Fruit fly (Drosophila melanogaster) whole organism, embryonic: ENCODE data around the gene CG5080.
A peak's percentile ranks its signal among the peaks of the same experiment; 100 is the strongest.

ENCODE experiments used
- Asciz ChIP-seq: fragments of 200-800 bp; sonication (Bioruptor generic); optimal IDR thresholded peaks from 2 replicates; lab custom pipeline; 2017; ENCODE audit warnings: missing biosample characterization, mild to moderate bottlenecking, missing genetic modification characterization, missing genetic modification reagents
- CG11093 ChIP-seq: fragments of 200-800 bp; sonication (Bioruptor generic); IDR thresholded peaks from 3 replicates; pipeline ENCODE4 v1.3.6; 2022; ENCODE audit warnings: missing biosample characterization, missing genetic modification characterization
- CG11398 ChIP-seq: fragments of 200-800 bp; sonication (Bioruptor generic); optimal IDR thresholded peaks from 2 replicates; lab custom pipeline; 2016; ENCODE audit warnings: missing biosample characterization, missing genetic modification characterization
- CG12219 ChIP-seq: fragments of 200-800 bp; sonication (Bioruptor generic); optimal IDR thresholded peaks from 3 replicates; lab custom pipeline; 2018; ENCODE audit warnings: missing biosample characterization, mild to moderate bottlenecking, missing genetic modification characterization
- CG12391 ChIP-seq: fragments of 200-800 bp; sonication (Bioruptor generic); optimal IDR thresholded peaks from 3 replicates; lab custom pipeline; 2018; ENCODE audit warnings: missing biosample characterization, mild to moderate bottlenecking, missing genetic modification characterization, moderate library complexity
- CG14965 ChIP-seq: fragments of 200-800 bp; sonication (Bioruptor generic); optimal IDR thresholded peaks from 2 replicates; lab custom pipeline; 2016; ENCODE audit warnings: missing biosample characterization, missing genetic modification characterization, borderline replicate concordance
- CG17802 ChIP-seq: fragments of 200-800 bp; sonication (Bioruptor generic); optimal IDR thresholded peaks from 2 replicates; lab custom pipeline; 2018; ENCODE audit warnings: missing biosample characterization, mild to moderate bottlenecking, missing genetic modification characterization, moderate library complexity
- CG1832 ChIP-seq: fragments of 200-800 bp; sonication (Bioruptor generic); optimal IDR thresholded peaks from 2 replicates; lab custom pipeline; 2017; ENCODE audit warnings: missing biosample characterization, mild to moderate bottlenecking, missing genetic modification characterization, inconsistent platforms
- CG2116 ChIP-seq: fragments of 200-800 bp; sonication (Bioruptor generic); optimal IDR thresholded peaks from 3 replicates; lab custom pipeline; 2018; ENCODE audit warnings: missing biosample characterization, mild to moderate bottlenecking, missing genetic modification characterization
- CG3065 ChIP-seq: fragments of 200-800 bp; sonication (Bioruptor generic); optimal IDR thresholded peaks from 2 replicates; lab custom pipeline; 2016; ENCODE audit warnings: missing biosample characterization, missing genetic modification characterization
- CG3163 ChIP-seq: fragments of 200-800 bp; sonication (Bioruptor generic); optimal IDR thresholded peaks from 3 replicates; lab custom pipeline; 2016; ENCODE audit warnings: missing biosample characterization, missing genetic modification characterization
- CG32772 ChIP-seq: fragments of 200-800 bp; sonication (Bioruptor generic); IDR thresholded peaks from 2 replicates; pipeline ENCODE4 v1.3.6; 2022; ENCODE audit warnings: missing biosample characterization, missing genetic modification characterization
- CG42726 ChIP-seq: fragments of 200-800 bp; sonication (Bioruptor generic); IDR thresholded peaks from 2 replicates; pipeline ENCODE4 v1.3.6; 2022; ENCODE audit warnings: missing biosample characterization, missing genetic modification characterization; ENCODE audit not compliant: partially characterized antibody
- CG4617 ChIP-seq: fragments of 200-800 bp; sonication (Bioruptor generic); optimal IDR thresholded peaks from 3 replicates; lab custom pipeline; 2016; ENCODE audit warnings: missing biosample characterization, missing genetic modification characterization, borderline replicate concordance
- CG6272 ChIP-seq: fragments of 200-800 bp; sonication (Bioruptor generic); IDR thresholded peaks from 2 replicates; pipeline ENCODE4 v1.3.6; 2022; ENCODE audit warnings: missing biosample characterization, missing genetic modification characterization
- CG6854 ChIP-seq: fragments of 200-800 bp; sonication (Bioruptor generic); optimal IDR thresholded peaks from 3 replicates; lab custom pipeline; 2017; ENCODE audit warnings: missing biosample characterization, mild to moderate bottlenecking, missing genetic modification characterization
- CG7963 ChIP-seq: fragments of 200-800 bp; sonication (Bioruptor generic); IDR thresholded peaks from 3 replicates; pipeline ENCODE4 v1.3.6; 2022; ENCODE audit warnings: missing biosample characterization, missing genetic modification characterization; ENCODE audit not compliant: partially characterized antibody
- CG8281 ChIP-seq: fragments of 200-800 bp; sonication (Bioruptor generic); optimal IDR thresholded peaks from 2 replicates; lab custom pipeline; 2018; ENCODE audit warnings: missing biosample characterization, mild to moderate bottlenecking, missing genetic modification characterization, moderate library complexity
- CG8765 ChIP-seq: fragments of 200-800 bp; sonication (Bioruptor generic); IDR thresholded peaks from 2 replicates; pipeline ENCODE4 v1.3.6; 2022; ENCODE audit warnings: missing biosample characterization, missing genetic modification characterization
- CG9215 ChIP-seq: fragments of 200-800 bp; sonication (Bioruptor generic); IDR thresholded peaks from 2 replicates; pipeline ENCODE4 v1.3.6; 2022; ENCODE audit warnings: missing biosample characterization, missing genetic modification characterization
- CG9797 ChIP-seq: fragments of 200-800 bp; sonication (Bioruptor generic); optimal IDR thresholded peaks from 3 replicates; lab custom pipeline; 2018; ENCODE audit warnings: missing biosample characterization, mild to moderate bottlenecking, missing genetic modification characterization
- CG9932 ChIP-seq: fragments of 200-800 bp; sonication (Bioruptor generic); IDR thresholded peaks from 2 replicates; pipeline ENCODE4 v1.3.6; 2022; ENCODE audit warnings: missing biosample characterization, missing genetic modification characterization
- CkIIα-i1 ChIP-seq: fragments of 200-800 bp; sonication (Bioruptor generic); IDR thresholded peaks from 2 replicates; pipeline ENCODE4 v1.3.6; 2022; ENCODE audit warnings: missing biosample characterization, missing genetic modification characterization
- E2f1 ChIP-seq: fragments of 200-800 bp; sonication (Bioruptor generic); IDR thresholded peaks from 2 replicates; pipeline ENCODE4 v1.3.6; 2022; ENCODE audit warnings: missing biosample characterization, missing genetic modification characterization
- E2f2 ChIP-seq: fragments of 200-800 bp; sonication (Bioruptor generic); IDR thresholded peaks from 2 replicates; pipeline ENCODE4 v1.3.6; 2022; ENCODE audit warnings: missing biosample characterization, missing genetic modification characterization
- Eip74EF ChIP-seq, 2 experiments: fragments of 200-800 bp in 1 of 2; fragments of >200 bp in 1 of 2; sonication (Bioruptor generic) in 1 of 2; optimal IDR thresholded peaks; 2 replicates each; lab custom pipeline; 2017 to 2019; ENCODE audit warnings: missing biosample characterization in 2 of 2, missing genetic modification characterization in 2 of 2, mild to moderate bottlenecking in 1 of 2, moderate library complexity in 1 of 2
- GATAe ChIP-seq: fragments of 200-800 bp; sonication (Bioruptor generic); conservative IDR thresholded peaks from 2 replicates; pipeline ENCODE4 v1.3.6; 2022; ENCODE audit warnings: missing biosample characterization, missing genetic modification characterization
- HLH3B ChIP-seq: fragments of 200-800 bp; sonication (Bioruptor generic); IDR thresholded peaks from 2 replicates; pipeline ENCODE4 v1.3.6; 2022; ENCODE audit warnings: missing biosample characterization, missing genetic modification characterization
- NfI ChIP-seq: fragments of 200-800 bp; sonication (Bioruptor generic); optimal IDR thresholded peaks from 3 replicates; lab custom pipeline; 2018; ENCODE audit warnings: missing biosample characterization, mild to moderate bottlenecking, missing genetic modification characterization, moderate library complexity
- Opbp ChIP-seq: fragments of 200-800 bp; sonication (Bioruptor generic); IDR thresholded peaks from 3 replicates; pipeline ENCODE4 v1.3.6; 2022; ENCODE audit warnings: missing biosample characterization, missing genetic modification characterization; ENCODE audit not compliant: partially characterized antibody
- Pdp1 ChIP-seq, 2 experiments: fragments of 200-800 bp; sonication (Bioruptor generic); optimal IDR thresholded peaks; 3 replicates each; lab custom pipeline; 2016; ENCODE audit warnings: missing biosample characterization in 2 of 2, missing genetic modification characterization in 2 of 2, mild to moderate bottlenecking in 1 of 2, moderate library complexity in 1 of 2
- Tbp ChIP-seq: fragments of >200 bp; optimal IDR thresholded peaks from 2 replicates; lab custom pipeline; 2018; ENCODE audit warnings: missing biosample characterization, missing genetic modification characterization
- Xrp1 ChIP-seq: fragments of 200-800 bp; sonication (Bioruptor generic); IDR thresholded peaks from 2 replicates; pipeline ENCODE4 v1.3.6; 2022; ENCODE audit warnings: missing biosample characterization, missing genetic modification characterization
- abd-A ChIP-seq: fragments of 200-800 bp; sonication (Bioruptor generic); optimal IDR thresholded peaks from 3 replicates; lab custom pipeline; 2019; ENCODE audit warnings: missing biosample characterization, mild to moderate bottlenecking, missing genetic modification characterization, moderate library complexity
- ac ChIP-seq: fragments of 200-800 bp; sonication (Bioruptor generic); optimal IDR thresholded peaks from 3 replicates; lab custom pipeline; 2017; ENCODE audit warnings: missing biosample characterization, mild to moderate bottlenecking, missing genetic modification characterization
- chm ChIP-seq: fragments of 200-800 bp; sonication (Bioruptor generic); IDR thresholded peaks from 2 replicates; pipeline ENCODE4 v1.3.6; 2022; ENCODE audit warnings: missing biosample characterization, missing genetic modification characterization
- chn ChIP-seq: fragments of 200-800 bp; sonication (Bioruptor generic); optimal IDR thresholded peaks from 2 replicates; lab custom pipeline; 2016; ENCODE audit warnings: missing biosample characterization, missing genetic modification characterization
- crc ChIP-seq: fragments of 200-800 bp; sonication (Bioruptor generic); optimal IDR thresholded peaks from 2 replicates; lab custom pipeline; 2016; ENCODE audit warnings: missing biosample characterization, missing genetic modification characterization
- en ChIP-seq: fragments of 200-800 bp; sonication (Bioruptor generic); optimal IDR thresholded peaks from 2 replicates; lab custom pipeline; 2016; ENCODE audit warnings: missing biosample characterization, missing genetic modification characterization
- gem ChIP-seq: fragments of 200-800 bp; sonication (Bioruptor generic); optimal IDR thresholded peaks from 2 replicates; lab custom pipeline; 2019; ENCODE audit warnings: missing biosample characterization, mild to moderate bottlenecking, missing genetic modification characterization, moderate library complexity
- gsb-n ChIP-seq: fragments of 200-800 bp; sonication (Bioruptor generic); optimal IDR thresholded peaks from 3 replicates; lab custom pipeline; 2018; ENCODE audit warnings: missing biosample characterization, mild to moderate bottlenecking, missing genetic modification characterization
- ham ChIP-seq: fragments of 200-800 bp; sonication (Bioruptor generic); IDR thresholded peaks from 2 replicates; pipeline ENCODE4 v1.3.6; 2022; ENCODE audit warnings: missing biosample characterization, missing genetic modification characterization
- nerfin-1 ChIP-seq: fragments of 200-800 bp; sonication (Bioruptor generic); optimal IDR thresholded peaks from 3 replicates; lab custom pipeline; 2019; ENCODE audit warnings: missing biosample characterization, mild to moderate bottlenecking, missing genetic modification characterization, moderate library complexity
- peb ChIP-seq: fragments of 200-800 bp; sonication (Bioruptor generic); IDR thresholded peaks from 2 replicates; pipeline ENCODE4 v1.3.6; 2022; ENCODE audit warnings: missing biosample characterization, missing genetic modification characterization
- slou ChIP-seq: fragments of 200-800 bp; sonication (Bioruptor generic); optimal IDR thresholded peaks from 3 replicates; lab custom pipeline; 2016; ENCODE audit warnings: missing biosample characterization, missing genetic modification characterization
- tna ChIP-seq: fragments of 200-800 bp; sonication (Bioruptor generic); IDR thresholded peaks from 2 replicates; pipeline ENCODE4 v1.3.6; 2022; ENCODE audit warnings: missing biosample characterization, missing genetic modification characterization; ENCODE audit not compliant: partially characterized antibody
- trh ChIP-seq: fragments of 200-800 bp; sonication (Bioruptor generic); optimal IDR thresholded peaks from 2 replicates; lab custom pipeline; 2016; ENCODE audit warnings: missing biosample characterization, missing genetic modification characterization
- ttk ChIP-seq: fragments of 200-800 bp; sonication (Bioruptor generic); IDR thresholded peaks from 2 replicates; pipeline ENCODE4 v2.1.2; 2022; ENCODE audit warnings: missing biosample characterization, missing genetic modification characterization
- zen2 ChIP-seq: fragments of 200-800 bp; sonication (Bioruptor generic); IDR thresholded peaks from 3 replicates; pipeline ENCODE4 v1.3.6; 2022; ENCODE audit warnings: missing biosample characterization, missing genetic modification characterization; ENCODE audit not compliant: partially characterized antibody
- zf30C ChIP-seq: fragments of 200-800 bp; sonication (Bioruptor generic); optimal IDR thresholded peaks from 3 replicates; lab custom pipeline; 2018; ENCODE audit warnings: missing biosample characterization, mild to moderate bottlenecking, missing genetic modification characterization

CG5080 gene

DNA sequence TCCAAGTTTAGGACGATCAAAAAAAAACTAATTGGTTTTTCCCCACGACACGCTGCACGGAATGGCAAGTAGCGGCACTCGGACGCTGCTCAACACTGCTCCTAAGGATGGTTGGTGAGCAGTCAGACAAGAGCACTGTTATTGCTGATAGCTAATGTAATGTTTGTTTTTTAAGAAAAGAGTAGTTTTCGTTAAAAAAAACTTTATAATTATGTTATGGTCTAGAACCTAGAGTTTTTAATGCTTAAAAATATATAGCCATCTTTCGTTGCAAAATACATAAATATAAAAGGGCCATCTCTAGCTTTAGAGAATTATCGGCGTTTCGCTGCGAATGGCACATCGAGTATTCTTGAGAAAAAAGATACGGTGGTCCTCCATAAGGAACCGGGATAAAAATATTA, 9.0 kb upstream of the CG5080 start, which contains the start of the genes Charon and CG4887 (continued):
- TF ChIP-seq Asciz (GFP tag; lab: Kevin White, UChicago) (no peak), CG2116 (GFP tag; lab: Kevin White, UChicago) (peak; percentile 73), CG11398 (GFP tag; lab: Kevin White, UChicago) (peak; percentile 67), CG17802 (tag; lab: Kevin White, UChicago) (peak; percentile 43), CG12391 (tag; lab: Kevin White, UChicago) (peak; percentile 88), HLH3B (GFP tag; lab: Robert Waterston, UW) (peak; percentile 64), ttk (peak; percentile 74), E2f1 (GFP tag; lab: Robert Waterston, UW) (peak; percentile 77), CG6272 (GFP tag; lab: Robert Waterston, UW) (peak; percentile 77), Pdp1 (GFP tag; optimal IDR thresholded peaks at IDR 0.05; lab: Kevin White, UChicago) (peak in 1 of 2 experiments; percentile 87), CG8765 (GFP tag; lab: Robert Waterston, UW) (peak; percentile 48; the same call in 1 of the 2 replicates), NfI (GFP tag; lab: Kevin White, UChicago) (peak; percentile 85), CG11093 (GFP tag; lab: Robert Waterston, UW) (peak; percentile 70; the same call in 2 of the 3 replicates), CG6854 (peak; percentile 5), GATAe (GFP tag; lab: Robert Waterston, UW) (peak; percentile 35; the same call in 1 of the 2 replicates), CkIIα-i1 (GFP tag; lab: Robert Waterston, UW) (no peak), CG7963 (GFP tag; lab: Robert Waterston, UW) (0 out of 3 replicates have a peak, but pooled peaks have one; percentile 28), peb (GFP tag; lab: Robert Waterston, UW) (peak; percentile 60), CG32772 (GFP tag; lab: Robert Waterston, UW) (peak; percentile 89), nerfin-1 (tag; lab: Kevin White, UChicago) (peak; percentile 76), zen2 (GFP tag; lab: Robert Waterston, UW) (no peak), chm (peak; percentile 61; the same call in 1 of the 2 replicates), abd-A (no peak), Tbp (GFP tag; lab: Kevin White, UChicago) (no peak), CG3065 (GFP tag; lab: Kevin White, UChicago) (no peak), gem (tag; lab: Kevin White, UChicago) (no peak), CG9215 (GFP tag; lab: Robert Waterston, UW) (peak; percentile 88), crc (GFP tag; lab: Kevin White, UChicago) (peak; percentile 65), E2f2 (GFP tag; lab: Robert Waterston, UW) (peak; percentile 65; the same call in 1 of the 2 replicates), CG9797 (GFP tag; lab: Kevin White, UChicago) (peak; percentile 5), CG14965 (GFP tag; lab: Kevin White, UChicago) (no peak), CG3163 (GFP tag; lab: Kevin White, UChicago) (peak; percentile 52), ham (no peak), Eip74EF (GFP tag; optimal IDR thresholded peaks at IDR 0.05; lab: Kevin White, UChicago) (no peak), slou (peak; percentile 84), CG8281 (tag; lab: Kevin White, UChicago) (no peak), gsb-n (tag; lab: Kevin White, UChicago) (no peak), CG9932 (GFP tag; lab: Robert Waterston, UW) (peak; percentile 93), zf30C (no peak), CG42726 (GFP tag; lab: Robert Waterston, UW) (no peak), CG4617 (GFP tag; lab: Kevin White, UChicago) (peak; percentile 93), tna (no peak), en (peak; percentile 38), CG1832 (no peak), CG12219 (GFP tag; lab: Kevin White, UChicago) (no peak), Xrp1 (GFP tag; lab: Robert Waterston, UW) (peak; percentile 86), chn (GFP tag; lab: Kevin White, UChicago) (peak; percentile 85), trh (peak; percentile 73), ac (no peak), Opbp (GFP tag; lab: Robert Waterston, UW) (0 out of 3 replicates have a peak, but pooled peaks have one; percentile 51)
